Worm (Caenorhabditis elegans) whole organism, mixed stage, embryonic: Measurements from ENCODE around the gene ZK757.10.

Experiments
- mep-1 ChIP-seq: fragments of 150-350 bp; optimal IDR thresholded peaks from 2 replicates; lab custom pipeline; 2017; ENCODE audit warnings: missing biosample characterization, missing genetic modification reagents, missing genetic modification characterization, inconsistent platforms
- snpc-4 ChIP-seq: fragments of 150-350 bp; optimal IDR thresholded peaks from 2 replicates; lab custom pipeline; 2014; ENCODE audit warnings: missing biosample characterization, missing genetic modification characterization
- ztf-11 ChIP-seq: fragments of 150-350 bp; optimal IDR thresholded peaks from 2 replicates; lab custom pipeline; 2014; ENCODE audit warnings: missing biosample characterization, missing genetic modification characterization

- no peak for TF ChIP-seq snpc-4 (tag; lab: Kevin White, UChicago)
- no peak for TF ChIP-seq mep-1
- TF ChIP-seq ztf-11 (tag; lab: Kevin White, UChicago): no peak
Measured at ce11 chrIII:9871032-9871431, 6.0 kb upstream of the ZK757.10 start, which contains the start of gene ZK757.1.
